Fruit fly (Drosophila melanogaster): ENCODE measurements around the gene pkaap.

pkaap gene

dm6 chr2L:16256118-16256435, 32.0 kb upstream of the pkaap start:
- TF ChIP-seq CG6163 (GFP tag; IDR thresholded peaks at IDR 0.05) (no peak), fkh (GFP tag; optimal IDR thresholded peaks at IDR 0.05) (peak; percentile 32), fd59A (GFP tag; optimal IDR thresholded peaks at IDR 0.05) (no peak), CG11294 (GFP tag; IDR thresholded peaks at IDR 0.05) (no peak)

dm6 chr2L:16257227-16258071, 30.6 kb upstream of the pkaap start, which contains the start of the genes PRL-1 and EndoGI:
PRL-1 (minus strand) TSS chr2L:16257606.
EndoGI (plus strand) TSS chr2L:16257688.
- TF ChIP-seq CG10631 (GFP tag; optimal IDR thresholded peaks at IDR 0.05) (peak; percentile 77), CG8632 (GFP tag; optimal IDR thresholded peaks at IDR 0.05) (peak; percentile 85), vri (GFP tag; optimal IDR thresholded peaks at IDR 0.05) (peak; percentile 24), CG9139 (GFP tag; optimal IDR thresholded peaks at IDR 0.05) (peak; percentile 68), CG8319 (GFP tag; optimal IDR thresholded peaks at IDR 0.05) (peak; percentile 40), Smox (GFP tag; optimal IDR thresholded peaks at IDR 0.05) (peak; percentile 36), Eip75B (GFP tag; optimal IDR thresholded peaks at IDR 0.05) (peak; percentile 15), Hr39 (GFP tag; optimal IDR thresholded peaks at IDR 0.05) (no peak), CG16779 (tag; optimal IDR thresholded peaks at IDR 0.05) (no peak), net (GFP tag; optimal IDR thresholded peaks at IDR 0.05) (peak; percentile 79), CG15336 (GFP tag; IDR thresholded peaks at IDR 0.05) (peak; percentile 93), Gug (GFP tag; IDR thresholded peaks at IDR 0.05) (no peak; the same call in 1 of the 2 replicates), fd59A (GFP tag; optimal IDR thresholded peaks at IDR 0.05) (no peak), CG6792 (GFP tag; optimal IDR thresholded peaks at IDR 0.05) (peak; percentile 74), CG6276 (GFP tag; optimal IDR thresholded peaks at IDR 0.05) (no peak), Sox14 (GFP tag; optimal IDR thresholded peaks at IDR 0.05) (peak; percentile 68), eg (GFP tag; IDR thresholded peaks at IDR 0.05) (no peak; the same call in 1 of the 3 replicates), CG3919 (GFP tag; optimal IDR thresholded peaks at IDR 0.05) (peak; percentile 70), lz (GFP tag; optimal IDR thresholded peaks at IDR 0.05) (peak; percentile 34), CG10669 (GFP tag; optimal IDR thresholded peaks at IDR 0.05) (peak; percentile 61), CG6163 (GFP tag; IDR thresholded peaks at IDR 0.05) (peak; percentile 93), Blimp-1 (GFP tag; optimal IDR thresholded peaks at IDR 0.05) (peak; percentile 39), pdm3 (GFP tag; optimal IDR thresholded peaks at IDR 0.05) (no peak), OdsH (GFP tag; optimal IDR thresholded peaks at IDR 0.05) (peak; percentile 72), CG8119 (GFP tag; IDR thresholded peaks at IDR 0.05) (peak; percentile 92), Ets21C (GFP tag; optimal IDR thresholded peaks at IDR 0.05) (no peak), salr (GFP tag; optimal IDR thresholded peaks at IDR 0.05) (peak in 1 of 2 experiments; percentile 76), Hr38 (GFP tag; optimal IDR thresholded peaks at IDR 0.05) (no peak), CG1621 (tag; optimal IDR thresholded peaks at IDR 0.05) (peak; percentile 2), spab (GFP tag; optimal IDR thresholded peaks at IDR 0.05) (no peak), cyc (GFP tag; optimal IDR thresholded peaks at IDR 0.05) (peak; percentile 49), CG34406 (GFP tag; optimal IDR thresholded peaks at IDR 0.05) (peak; percentile 86), Eip78C (GFP tag) (peak; percentile 85), CG3032 (tag; optimal IDR thresholded peaks at IDR 0.05) (peak; percentile 79), acj6 (GFP tag; optimal IDR thresholded peaks at IDR 0.05) (peak; percentile 80), CG11762 (GFP tag; optimal IDR thresholded peaks at IDR 0.05; ENCODE audit: insufficient read depth) (peak; percentile 37), fd85E (GFP tag; optimal IDR thresholded peaks at IDR 0.05) (no peak), CG7368 (GFP tag; optimal IDR thresholded peaks at IDR 0.05) (peak; percentile 65), fkh (GFP tag; optimal IDR thresholded peaks at IDR 0.05) (peak; percentile 58), topi (GFP tag; optimal IDR thresholded peaks at IDR 0.05) (peak; percentile 41), dsx (GFP tag; optimal IDR thresholded peaks at IDR 0.05; ENCODE audit: poor library complexity, severe bottlenecking) (peak; percentile 79), CG31627 (GFP tag; optimal IDR thresholded peaks at IDR 0.05) (peak; percentile 28), CG6808 (GFP tag; optimal IDR thresholded peaks at IDR 0.05) (peak; percentile 56), esn (GFP tag; optimal IDR thresholded peaks at IDR 0.05) (peak; percentile 67), CG11902 (GFP tag; optimal IDR thresholded peaks at IDR 0.05) (no peak), Sox102F (GFP tag; optimal IDR thresholded peaks at IDR 0.05) (no peak), Hr4 (GFP tag; optimal IDR thresholded peaks at IDR 0.05) (peak; percentile 69)
